Fruit fly (Drosophila melanogaster) whole organism, prepupa: ENCODE results near the gene CG33322.

Experiments used
- Blimp-1 ChIP-seq: fragments of 200-800 bp; sonication (Bioruptor generic); optimal IDR thresholded peaks from 3 replicates; lab custom pipeline; 2017; ENCODE audit warnings: missing biosample characterization, missing genetic modification characterization, mild to moderate bottlenecking, moderate library complexity, missing genetic modification reagents
- CG10631 ChIP-seq: fragments of 200-800 bp; sonication (Bioruptor generic); optimal IDR thresholded peaks from 2 replicates; lab custom pipeline; 2016; ENCODE audit warnings: missing biosample characterization, missing genetic modification characterization
- CG11294 ChIP-seq: fragments of 200-800 bp; sonication (Bioruptor generic); IDR thresholded peaks from 2 replicates; pipeline ENCODE4 v1.3.6; 2022; ENCODE audit warnings: missing biosample characterization, missing genetic modification characterization
- CG11762 ChIP-seq: fragments of 200-800 bp; sonication (Bioruptor generic); optimal IDR thresholded peaks from 3 replicates; lab custom pipeline; 2016; ENCODE audit warnings: missing biosample characterization, missing genetic modification characterization; ENCODE audit not compliant: insufficient read depth
- CG11902 ChIP-seq: fragments of 200-800 bp; sonication (Bioruptor generic); optimal IDR thresholded peaks from 3 replicates; lab custom pipeline; 2016; ENCODE audit warnings: missing biosample characterization, missing genetic modification characterization
- CG15336 ChIP-seq: fragments of 200-800 bp; sonication (Bioruptor generic); IDR thresholded peaks from 2 replicates; pipeline ENCODE4 v1.3.6; 2022; ENCODE audit warnings: missing biosample characterization, missing genetic modification characterization
- CG1621 ChIP-seq: fragments of 200-800 bp; sonication (Bioruptor generic); optimal IDR thresholded peaks from 3 replicates; lab custom pipeline; 2018; ENCODE audit warnings: missing biosample characterization, mild to moderate bottlenecking, missing genetic modification characterization
- CG31627 ChIP-seq: fragments of 200-800 bp; sonication (Bioruptor generic); optimal IDR thresholded peaks from 3 replicates; lab custom pipeline; 2016; ENCODE audit warnings: missing biosample characterization, missing genetic modification characterization
- CG34406 ChIP-seq: fragments of 200-800 bp; sonication (Bioruptor generic); optimal IDR thresholded peaks from 3 replicates; lab custom pipeline; 2016; ENCODE audit warnings: missing biosample characterization, missing genetic modification characterization
- CG4318 ChIP-seq: fragments of 200-800 bp; sonication (Bioruptor generic); optimal IDR thresholded peaks from 3 replicates; lab custom pipeline; 2017; ENCODE audit warnings: missing biosample characterization, mild to moderate bottlenecking, missing genetic modification characterization
- CG6163 ChIP-seq: fragments of 200-800 bp; sonication (Bioruptor generic); IDR thresholded peaks from 3 replicates; pipeline ENCODE4 v1.3.6; 2022; ENCODE audit warnings: missing biosample characterization, missing genetic modification characterization
- CG6792 ChIP-seq: fragments of 200-800 bp; sonication (Bioruptor generic); optimal IDR thresholded peaks from 3 replicates; lab custom pipeline; 2016; ENCODE audit warnings: missing biosample characterization, missing genetic modification characterization
- CG6854 ChIP-seq: fragments of 200-800 bp; sonication (Bioruptor generic); optimal IDR thresholded peaks from 2 replicates; lab custom pipeline; 2017; ENCODE audit warnings: missing biosample characterization, mild to moderate bottlenecking, missing genetic modification characterization
- CG7368 ChIP-seq: fragments of 200-800 bp; sonication (Bioruptor generic); optimal IDR thresholded peaks from 3 replicates; lab custom pipeline; 2016; ENCODE audit warnings: missing biosample characterization, missing genetic modification characterization
- CG8319 ChIP-seq: fragments of 200-800 bp; sonication (Bioruptor generic); optimal IDR thresholded peaks from 3 replicates; lab custom pipeline; 2016; ENCODE audit warnings: missing biosample characterization, missing genetic modification characterization
- CG8632 ChIP-seq: fragments of 200-800 bp; sonication (Bioruptor generic); optimal IDR thresholded peaks from 3 replicates; lab custom pipeline; 2016; ENCODE audit warnings: missing biosample characterization, missing genetic modification characterization
- Eip78C ChIP-seq: fragments of 200-800 bp; sonication (Bioruptor generic); peaks from one replicate; lab custom pipeline; 2016; ENCODE audit warnings: missing biosample characterization, missing genetic modification characterization
- Eip93F ChIP-seq: fragments of 200-800 bp; sonication (Bioruptor generic); optimal IDR thresholded peaks from 2 replicates; lab custom pipeline; 2016; ENCODE audit warnings: missing biosample characterization, mild to moderate bottlenecking, missing genetic modification characterization
- Ets21C ChIP-seq: fragments of 200-800 bp; sonication (Bioruptor generic); optimal IDR thresholded peaks from 3 replicates; lab custom pipeline; 2016; ENCODE audit warnings: missing biosample characterization, missing genetic modification characterization
- Hr38 ChIP-seq: sonication (Bioruptor generic); optimal IDR thresholded peaks from 2 replicates; lab custom pipeline; 2016; ENCODE audit warnings: missing biosample characterization, missing genetic modification characterization
- Hr39 ChIP-seq: fragments of 200-800 bp; sonication (Bioruptor generic); optimal IDR thresholded peaks from 2 replicates; lab custom pipeline; 2016; ENCODE audit warnings: missing biosample characterization, missing genetic modification characterization
- Hr4 ChIP-seq: fragments of 200-800 bp; sonication (Bioruptor generic); optimal IDR thresholded peaks from 3 replicates; lab custom pipeline; 2016; ENCODE audit warnings: missing biosample characterization, missing genetic modification characterization
- Met ChIP-seq: fragments of 200-800 bp; sonication (Bioruptor generic); optimal IDR thresholded peaks from 3 replicates; lab custom pipeline; 2016; ENCODE audit warnings: missing biosample characterization, missing genetic modification characterization
- Smox ChIP-seq: fragments of 200-800 bp; sonication (Bioruptor generic); optimal IDR thresholded peaks from 3 replicates; lab custom pipeline; 2016; ENCODE audit warnings: missing biosample characterization, missing genetic modification characterization
- Sox102F ChIP-seq: fragments of 200-800 bp; sonication (Bioruptor generic); optimal IDR thresholded peaks from 2 replicates; lab custom pipeline; 2016; ENCODE audit warnings: missing biosample characterization, mild to moderate bottlenecking, missing genetic modification characterization
- Sox14 ChIP-seq: fragments of 200-800 bp; sonication (Bioruptor generic); optimal IDR thresholded peaks from 3 replicates; lab custom pipeline; 2016; ENCODE audit warnings: missing biosample characterization, missing genetic modification characterization
- Sox15 ChIP-seq: fragments of 200-800 bp; sonication (Bioruptor generic); optimal IDR thresholded peaks from 3 replicates; lab custom pipeline; 2016; ENCODE audit warnings: missing biosample characterization, missing genetic modification characterization
- achi ChIP-seq: fragments of 200-800 bp; sonication (Bioruptor generic); optimal IDR thresholded peaks from 3 replicates; lab custom pipeline; 2016; ENCODE audit warnings: missing biosample characterization, missing genetic modification characterization
- cyc ChIP-seq: fragments of 200-800 bp; sonication (Bioruptor generic); optimal IDR thresholded peaks from 3 replicates; lab custom pipeline; 2016; ENCODE audit warnings: missing biosample characterization, missing genetic modification characterization
- dac ChIP-seq: fragments of 200-800 bp; sonication (Bioruptor generic); optimal IDR thresholded peaks from 2 replicates; lab custom pipeline; 2017; ENCODE audit warnings: missing biosample characterization, mild to moderate bottlenecking, missing genetic modification characterization
- dsx ChIP-seq: fragments of 200-800 bp; optimal IDR thresholded peaks from 3 replicates; lab custom pipeline; 2019; ENCODE audit warnings: missing biosample characterization, mild to moderate bottlenecking, missing genetic modification characterization, moderate library complexity; ENCODE audit not compliant: poor library complexity, severe bottlenecking
- esn ChIP-seq: fragments of 200-800 bp; sonication (Bioruptor generic); optimal IDR thresholded peaks from 2 replicates; lab custom pipeline; 2016; ENCODE audit warnings: missing biosample characterization, mild to moderate bottlenecking, missing genetic modification characterization, moderate library complexity
- fd59A ChIP-seq: fragments of 200-800 bp; sonication (Bioruptor generic); optimal IDR thresholded peaks from 2 replicates; lab custom pipeline; 2017; ENCODE audit warnings: missing biosample characterization, mild to moderate bottlenecking, missing genetic modification characterization, missing genetic modification reagents
- fd85E ChIP-seq: fragments of 200-800 bp; sonication (Bioruptor generic); optimal IDR thresholded peaks from 3 replicates; lab custom pipeline; 2016; ENCODE audit warnings: missing biosample characterization, missing genetic modification characterization
- fkh ChIP-seq: fragments of 200-800 bp; sonication (Bioruptor generic); optimal IDR thresholded peaks from 3 replicates; lab custom pipeline; 2017; ENCODE audit warnings: missing biosample characterization, mild to moderate bottlenecking, missing genetic modification characterization, moderate library complexity
- net ChIP-seq: fragments of 200-800 bp; sonication (Bioruptor generic); optimal IDR thresholded peaks from 3 replicates; lab custom pipeline; 2016; ENCODE audit warnings: missing biosample characterization, missing genetic modification characterization
- pdm3 ChIP-seq: fragments of 200-800 bp; sonication (Bioruptor generic); optimal IDR thresholded peaks from 3 replicates; lab custom pipeline; 2016; ENCODE audit warnings: missing biosample characterization, missing genetic modification characterization
- salr ChIP-seq, 2 experiments: fragments of 200-800 bp; sonication (Bioruptor generic); optimal IDR thresholded peaks; 3 replicates each; lab custom pipeline; 2016 to 2018; ENCODE audit warnings: missing biosample characterization in 2 of 2, missing genetic modification characterization in 2 of 2, mild to moderate bottlenecking in 1 of 2
- ss ChIP-seq, 2 experiments: fragments of 200-800 bp; sonication (Bioruptor generic); optimal IDR thresholded peaks; 2 replicates in 1 of 2; 3 replicates in 1 of 2; lab custom pipeline; 2017 to 2018; ENCODE audit warnings: mild to moderate bottlenecking in 2 of 2, missing biosample characterization in 2 of 2, missing genetic modification characterization in 2 of 2, moderate library complexity in 1 of 2
- svp ChIP-seq: fragments of 200-800 bp; sonication (Bioruptor generic); peaks from one replicate; lab custom pipeline; 2016; ENCODE audit warnings: missing biosample characterization, missing genetic modification characterization
- topi ChIP-seq: fragments of 200-800 bp; sonication (Bioruptor generic); optimal IDR thresholded peaks from 3 replicates; lab custom pipeline; 2016; ENCODE audit warnings: missing biosample characterization, missing genetic modification characterization
- vri ChIP-seq: fragments of 200-800 bp; sonication (Bioruptor generic); optimal IDR thresholded peaks from 3 replicates; lab custom pipeline; 2016; ENCODE audit warnings: missing biosample characterization, mild to moderate bottlenecking, missing genetic modification characterization

CG33322 gene

DNA sequence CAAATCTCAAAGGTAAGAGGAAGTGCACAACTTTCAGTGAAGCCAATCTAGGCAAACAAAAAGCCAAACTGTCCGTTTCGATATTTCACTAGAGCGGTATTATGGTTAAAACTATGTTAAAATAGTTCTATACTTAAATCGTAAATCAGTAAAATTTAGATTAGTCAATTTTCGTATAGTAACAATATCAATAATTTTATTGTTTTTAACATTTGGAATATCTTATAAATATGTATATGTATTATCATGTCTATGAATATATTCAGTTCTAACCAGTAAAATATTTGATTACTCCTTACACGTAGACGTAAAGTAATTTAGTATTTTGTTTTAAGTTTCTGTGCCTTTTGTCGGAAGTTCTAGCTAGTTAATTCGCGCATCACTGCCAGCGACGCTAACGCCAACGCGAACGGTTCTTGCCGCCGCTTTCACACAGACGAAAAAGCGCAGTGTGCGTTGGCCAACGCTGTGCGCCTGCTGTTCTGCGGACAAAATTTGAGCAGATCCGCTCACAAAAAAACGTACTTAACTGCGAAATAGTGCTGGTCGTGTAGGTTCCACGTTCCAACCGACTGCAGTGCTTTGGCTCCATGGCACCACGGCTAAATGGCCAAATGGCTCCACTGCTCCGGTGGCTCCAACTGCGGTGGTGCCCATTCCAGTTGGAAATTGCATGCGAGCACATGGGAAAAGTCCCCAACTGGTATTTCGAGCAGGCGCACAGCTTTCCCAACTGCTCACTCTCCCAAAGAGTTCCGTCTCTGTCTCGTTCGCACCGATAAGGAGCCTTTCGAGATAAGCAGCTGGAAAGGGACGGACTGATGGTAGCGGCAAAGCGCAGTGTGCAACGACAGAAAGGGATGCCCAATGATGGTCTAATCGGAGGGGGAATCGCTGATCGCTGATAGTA lies 7.4 kb upstream of the CG33322 start (continued):
- TF ChIP-seq Hr38 (GFP tag; lab: Kevin White, UChicago) (no peak), CG4318 (GFP tag; lab: Kevin White, UChicago) (peak; percentile 7), svp (GFP tag; lab: Kevin White, UChicago) (peak; percentile 93), Sox102F (GFP tag; lab: Kevin White, UChicago) (peak; percentile 54), CG34406 (GFP tag; lab: Kevin White, UChicago) (no peak), CG11762 (GFP tag; lab: Kevin White, UChicago) (no peak), CG15336 (GFP tag; lab: Robert Waterston, UW) (no peak; the same call in 1 of the 2 replicates), Eip93F (peak; percentile 89), net (GFP tag; lab: Kevin White, UChicago) (no peak), achi (GFP tag; lab: Kevin White, UChicago) (no peak), topi (GFP tag; lab: Kevin White, UChicago) (peak; percentile 19), pdm3 (no peak), Hr39 (no peak), CG1621 (tag; lab: Kevin White, UChicago) (peak; percentile 90), CG7368 (GFP tag; lab: Kevin White, UChicago) (no peak), cyc (GFP tag; lab: Kevin White, UChicago) (no peak), Smox (GFP tag; lab: Kevin White, UChicago) (no peak), CG6854 (GFP tag; lab: Kevin White, UChicago) (peak; percentile 74)

DNA sequence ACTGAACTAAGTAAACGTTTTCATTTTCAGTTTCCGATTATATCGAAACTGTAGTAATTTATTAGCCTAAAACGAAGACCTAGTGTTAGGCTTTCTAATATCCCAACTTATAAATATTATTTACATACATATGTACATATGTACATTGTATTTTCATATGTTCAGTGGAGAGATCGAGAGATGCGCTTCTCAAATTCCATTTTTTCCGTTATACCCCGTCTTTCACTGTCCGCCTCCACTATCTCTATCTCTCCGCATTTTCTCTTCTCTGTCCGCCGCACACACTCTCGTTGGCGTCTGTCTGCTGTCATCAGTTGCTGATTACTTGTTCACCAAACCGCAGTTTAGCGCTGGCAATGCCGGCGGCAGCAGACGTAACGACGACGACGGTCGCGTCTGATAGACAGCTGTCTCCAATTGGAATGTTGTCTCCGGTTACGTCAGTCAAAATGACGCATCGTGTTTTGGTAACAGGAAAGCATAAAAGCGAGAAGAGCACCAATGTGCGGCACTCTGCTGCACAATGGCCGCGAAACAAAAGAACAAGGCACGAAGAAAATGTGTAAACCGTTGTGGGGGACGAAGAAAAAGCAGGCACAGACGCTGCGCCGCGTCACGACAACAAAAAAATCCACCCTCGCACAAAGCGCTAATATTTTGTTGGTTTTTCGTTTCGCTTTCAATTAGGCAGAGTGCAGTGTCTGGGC lies 6.6 kb upstream of the CG33322 start, which contains the start of gene CG9331:
TSS of gene CG9331 (plus strand) at position 340 of the 707 bp plus-strand sequence.
- no peak for TF ChIP-seq CG34406 (GFP tag; lab: Kevin White, UChicago)
- TF ChIP-seq CG8319 (GFP tag; lab: Kevin White, UChicago): no peak
- TF ChIP-seq Blimp-1 (GFP tag; lab: Kevin White, UChicago): peak; percentile 59
- TF ChIP-seq pdm3: no peak
- TF ChIP-seq salr (GFP tag; optimal IDR thresholded peaks at IDR 0.05; lab: Kevin White, UChicago): no peak
- peak; percentile 56; the same call in 2 of the 3 replicates for TF ChIP-seq CG6163 (GFP tag; lab: Robert Waterston, UW)
- TF ChIP-seq CG15336 (GFP tag; lab: Robert Waterston, UW): peak; percentile 9; the same call in 1 of the 2 replicates
- TF ChIP-seq CG6792 (GFP tag; lab: Kevin White, UChicago): no peak
- TF ChIP-seq cyc (GFP tag; lab: Kevin White, UChicago): no peak
- TF ChIP-seq Sox15 (GFP tag; lab: Kevin White, UChicago): no peak
- TF ChIP-seq esn (GFP tag; lab: Kevin White, UChicago): no peak
- TF ChIP-seq fkh: no peak
- no peak for TF ChIP-seq CG8632
- TF ChIP-seq Eip78C (GFP tag; lab: Kevin White, UChicago): peak; percentile 81
- peak; percentile 39 for TF ChIP-seq CG10631 (GFP tag; lab: Kevin White, UChicago)
- TF ChIP-seq CG1621 (tag; lab: Kevin White, UChicago): peak; percentile 42
- no peak for TF ChIP-seq fd85E (GFP tag; lab: Kevin White, UChicago)
- TF ChIP-seq CG4318 (GFP tag; lab: Kevin White, UChicago): no peak
- TF ChIP-seq Sox14 (GFP tag; lab: Kevin White, UChicago): peak; percentile 85
- TF ChIP-seq vri (GFP tag; lab: Kevin White, UChicago): peak; percentile 100
- TF ChIP-seq Eip93F: peak; percentile 5
- peak; percentile 39 for TF ChIP-seq Sox102F (GFP tag; lab: Kevin White, UChicago)

DNA sequence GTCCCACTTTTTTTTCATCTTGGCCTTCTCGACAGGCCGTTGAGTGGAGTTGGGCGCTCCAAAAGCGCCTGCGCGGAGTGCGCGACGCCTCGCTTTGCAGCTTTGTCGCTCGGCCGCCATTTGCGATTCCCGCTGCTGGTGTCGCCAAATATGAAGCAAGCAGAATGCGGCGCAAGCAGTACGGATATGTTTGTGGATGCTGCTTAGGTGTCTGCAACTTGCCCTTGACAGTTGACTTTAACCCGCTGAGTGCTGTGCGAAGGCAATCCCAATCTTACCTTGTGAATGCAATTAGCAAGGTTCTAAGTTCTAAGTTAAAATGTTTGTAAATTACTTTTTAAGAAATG lies 6.0 kb upstream of the CG33322 start:
- TF ChIP-seq CG6854 (GFP tag; lab: Kevin White, UChicago) (peak; percentile 38), CG6163 (GFP tag; lab: Robert Waterston, UW) (peak; percentile 63), fd59A (GFP tag; lab: Kevin White, UChicago) (peak; percentile 9), CG11902 (GFP tag; lab: Kevin White, UChicago) (no peak), Hr38 (GFP tag; lab: Kevin White, UChicago) (no peak), achi (GFP tag; lab: Kevin White, UChicago) (peak; percentile 11), CG8319 (GFP tag; lab: Kevin White, UChicago) (no peak), topi (GFP tag; lab: Kevin White, UChicago) (peak; percentile 25), CG4318 (GFP tag; lab: Kevin White, UChicago) (no peak), CG31627 (GFP tag; lab: Kevin White, UChicago) (peak; percentile 8), dsx (GFP tag; lab: Kevin White, UChicago) (peak; percentile 71), vri (GFP tag; lab: Kevin White, UChicago) (no peak), ss (GFP tag; optimal IDR thresholded peaks at IDR 0.05; lab: Kevin White, UChicago) (peak in 1 of 2 experiments; percentile 64), svp (GFP tag; lab: Kevin White, UChicago) (peak; percentile 84), Ets21C (no peak), Hr4 (no peak), Smox (GFP tag; lab: Kevin White, UChicago) (peak; percentile 10), dac (no peak), CG11294 (GFP tag; lab: Robert Waterston, UW) (0 out of 2 replicates have a peak, but pooled peaks have one; percentile 12), cyc (GFP tag; lab: Kevin White, UChicago) (no peak), Met (GFP tag; lab: Kevin White, UChicago) (peak; percentile 14), Hr39 (peak; percentile 38)
